Worm (Caenorhabditis elegans) whole organism, early embryonic: ENCODE measurements around the gene sluh-7.

Experiments used
- B0310.2 ChIP-seq: sonication (generic microtip); optimal IDR thresholded peaks from 2 replicates; lab custom pipeline; 2016; ENCODE audit warnings: mild to moderate bottlenecking, missing genetic modification characterization, missing compliant biosample characterization
- F13C5.2 ChIP-seq: sonication (generic microtip); optimal IDR thresholded peaks from 2 replicates; lab custom pipeline; 2017; ENCODE audit warnings: mild to moderate bottlenecking, missing genetic modification characterization, inconsistent platforms, missing compliant biosample characterization
- aly-1 ChIP-seq: sonication (generic microtip); optimal IDR thresholded peaks from 2 replicates; lab custom pipeline; 2016; ENCODE audit warnings: missing genetic modification characterization, missing compliant biosample characterization
- ama-1 ChIP-seq: fragments of 150-350 bp; optimal IDR thresholded peaks from 2 replicates; lab custom pipeline; 2014
- ceh-13 ChIP-seq: fragments of 200-800 bp; sonication (Bioruptor generic); optimal IDR thresholded peaks from 2 replicates; lab custom pipeline; 2018; ENCODE audit warnings: mild to moderate bottlenecking, missing genetic modification characterization, missing compliant biosample characterization
- ceh-36 ChIP-seq: sonication (generic microtip); optimal IDR thresholded peaks from 2 replicates; lab custom pipeline; 2016; ENCODE audit warnings: missing genetic modification characterization, inconsistent platforms, missing compliant biosample characterization
- ets-7 ChIP-seq: sonication (generic microtip); optimal IDR thresholded peaks from 2 replicates; lab custom pipeline; 2016; ENCODE audit warnings: missing genotype, missing genetic modification characterization, missing compliant biosample characterization
- flt-1 ChIP-seq: fragments of 200-800 bp; sonication (Bioruptor generic); IDR thresholded peaks from 2 replicates; pipeline ENCODE4 v1.3.6; 2022; ENCODE audit warnings: missing genetic modification characterization, missing compliant biosample characterization
- hmbx-1 ChIP-seq: sonication (generic microtip); optimal IDR thresholded peaks from 2 replicates; lab custom pipeline; 2016; ENCODE audit warnings: mild to moderate bottlenecking, missing genetic modification characterization, missing compliant biosample characterization
- hmg-4 ChIP-seq: fragments of 200-800 bp; sonication (Bioruptor generic); optimal IDR thresholded peaks from 2 replicates; lab custom pipeline; 2018; ENCODE audit warnings: mild to moderate bottlenecking, missing genetic modification characterization, missing compliant biosample characterization
- hnd-1 ChIP-seq: sonication (generic microtip); optimal IDR thresholded peaks from 2 replicates; lab custom pipeline; 2016; ENCODE audit warnings: missing genetic modification characterization, missing compliant biosample characterization
- pes-1 ChIP-seq: fragments of 200-800 bp; sonication (Bioruptor generic); IDR thresholded peaks from 2 replicates; pipeline ENCODE4 v1.3.6; 2022; ENCODE audit warnings: missing genetic modification reagents, missing genetic modification characterization, missing compliant biosample characterization
- scrt-1 ChIP-seq: fragments of 200-800 bp; sonication (Bioruptor generic); IDR thresholded peaks from 2 replicates; pipeline ENCODE4 v1.3.6; 2022; ENCODE audit warnings: missing genetic modification characterization, missing compliant biosample characterization
- sea-1 ChIP-seq: fragments of 200-800 bp; sonication (Bioruptor generic); conservative IDR thresholded peaks from 2 replicates; pipeline ENCODE4 v1.3.6; 2022; ENCODE audit warnings: missing genetic modification characterization, missing compliant biosample characterization
- tbx-11 ChIP-seq: fragments of 200-800 bp; sonication (Bioruptor generic); IDR thresholded peaks from 2 replicates; pipeline ENCODE4 v1.3.6; 2022; ENCODE audit warnings: missing genetic modification characterization, missing compliant biosample characterization
- tbx-37 ChIP-seq: fragments of 200-800 bp; sonication (Bioruptor generic); conservative IDR thresholded peaks from 2 replicates; pipeline ENCODE4 v1.3.6; 2022; ENCODE audit warnings: missing genetic modification reagents, missing genetic modification characterization, missing compliant biosample characterization
- tra-4 ChIP-seq: sonication (generic microtip); optimal IDR thresholded peaks from 2 replicates; lab custom pipeline; 2017; ENCODE audit warnings: missing genetic modification characterization, missing compliant biosample characterization

Gene sluh-7

DNA sequence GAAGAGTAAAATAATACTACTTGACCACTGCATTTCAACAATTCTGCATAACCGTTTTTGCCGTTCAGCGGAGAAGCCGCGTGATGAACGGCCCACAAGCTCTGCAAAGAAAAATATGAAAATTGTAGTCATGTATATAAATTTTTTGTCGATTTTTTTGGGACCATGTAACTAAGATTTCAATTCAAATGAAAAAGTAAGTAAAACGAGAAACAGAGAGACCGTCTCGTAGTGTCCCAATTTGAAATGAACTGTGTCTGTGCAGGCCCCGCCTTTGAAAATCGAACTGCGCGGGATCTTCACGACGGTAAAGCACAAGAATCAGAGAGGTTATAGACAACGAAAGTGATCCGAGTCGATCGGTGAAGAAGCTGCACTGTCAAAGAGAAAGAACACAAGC, 23.6 kb downstream of the sluh-7 start, which contains the start of gene crm-1:
crm-1 (minus strand) TSS at position 101 of the 400 bp plus-strand sequence.
- TF ChIP-seq F13C5.2 (tag; lab: Kevin White, UChicago) (no peak), B0310.2 (no peak), tbx-37 (GFP tag; lab: Robert Waterston, UW) (no peak), hnd-1 (tag; lab: Kevin White, UChicago) (no peak), tbx-11 (GFP tag; lab: Robert Waterston, UW) (no peak), hmbx-1 (tag; lab: Kevin White, UChicago) (no peak), flt-1 (no peak), ets-7 (tag; lab: Kevin White, UChicago) (no peak)

- TF ChIP-seq hnd-1 (tag; lab: Kevin White, UChicago) (no peak), hmbx-1 (tag; lab: Kevin White, UChicago) (no peak), hmg-4 (GFP tag; lab: Kevin White, UChicago) (no peak), ama-1 (lab: Kevin White, UChicago) (no peak), pes-1 (GFP tag; lab: Robert Waterston, UW) (no peak), tbx-11 (GFP tag; lab: Robert Waterston, UW) (no peak), scrt-1 (GFP tag; lab: Robert Waterston, UW) (no peak), aly-1 (tag; lab: Kevin White, UChicago) (no peak), B0310.2 (no peak), ets-7 (tag; lab: Kevin White, UChicago) (no peak), flt-1 (no peak), sea-1 (GFP tag; lab: Robert Waterston, UW) (no peak), ceh-13 (no peak)
Observed at ce11 chrV:10328080-10328479, 27.5 kb downstream of the sluh-7 start.

- no peak for TF ChIP-seq aly-1 (tag; lab: Kevin White, UChicago)
- TF ChIP-seq ets-7 (tag; lab: Kevin White, UChicago) = no peak
- TF ChIP-seq ceh-13 = no peak
- TF ChIP-seq tbx-37 (GFP tag; lab: Robert Waterston, UW) = no peak
- no peak for TF ChIP-seq tbx-11 (GFP tag; lab: Robert Waterston, UW)
- no peak for TF ChIP-seq hmbx-1 (tag; lab: Kevin White, UChicago)
- no peak for TF ChIP-seq ama-1 (lab: Kevin White, UChicago)
- no peak for TF ChIP-seq B0310.2
- no peak for TF ChIP-seq pes-1 (GFP tag; lab: Robert Waterston, UW)
- TF ChIP-seq ceh-36 = no peak
- TF ChIP-seq sea-1 (GFP tag; lab: Robert Waterston, UW) = no peak
- no peak for TF ChIP-seq tra-4 (tag; lab: Kevin White, UChicago)
- no peak for TF ChIP-seq hnd-1 (tag; lab: Kevin White, UChicago)
- no peak for TF ChIP-seq hmg-4 (GFP tag; lab: Kevin White, UChicago)
Observed at ce11 chrV:10323537-10323936, 32.1 kb downstream of the sluh-7 start.

DNA sequence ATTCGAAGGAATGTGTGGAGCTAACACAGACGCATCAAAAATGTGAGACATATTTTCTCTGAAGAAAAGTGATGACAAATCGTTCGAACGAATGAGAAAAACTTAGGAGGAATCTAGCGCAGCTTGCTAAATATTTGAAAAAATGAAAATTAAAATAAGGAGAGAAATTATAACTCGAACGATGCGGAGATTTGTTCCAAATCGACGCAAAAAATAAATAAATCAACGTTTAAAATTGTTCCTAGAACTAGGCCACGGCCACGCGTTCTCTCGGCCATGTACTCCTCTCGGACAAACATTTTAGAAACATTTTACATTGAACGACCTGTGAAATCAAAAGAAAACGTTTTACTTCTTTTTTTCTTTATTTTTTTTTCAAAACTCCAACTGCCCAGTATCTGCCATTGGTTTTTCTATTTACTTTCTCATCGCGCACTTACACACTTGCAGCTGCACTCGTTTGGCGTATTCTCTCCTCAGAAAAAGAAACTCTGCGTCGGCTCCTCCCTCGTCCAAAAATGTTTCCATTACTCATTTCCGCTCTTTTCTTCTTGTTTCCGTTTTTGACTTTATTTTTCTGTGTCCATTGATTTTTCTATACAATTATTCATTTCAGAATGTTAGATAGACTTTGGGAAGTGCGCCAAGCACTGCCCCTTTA, 35.4 kb downstream of the sluh-7 start, which contains the start of the genes gna-1 and B0024.13:
gna-1 (minus strand) TSS at position 51 of the 661 bp plus-strand sequence.
B0024.13 (plus strand) TSS at position 611 of the 661 bp plus-strand sequence.
- TF ChIP-seq scrt-1 (GFP tag; lab: Robert Waterston, UW) = no peak
- peak; percentile 8 for TF ChIP-seq aly-1 (tag; lab: Kevin White, UChicago)
- TF ChIP-seq tbx-37 (GFP tag; lab: Robert Waterston, UW) = peak; percentile 41; the same call in 1 of the 2 replicates

DNA sequence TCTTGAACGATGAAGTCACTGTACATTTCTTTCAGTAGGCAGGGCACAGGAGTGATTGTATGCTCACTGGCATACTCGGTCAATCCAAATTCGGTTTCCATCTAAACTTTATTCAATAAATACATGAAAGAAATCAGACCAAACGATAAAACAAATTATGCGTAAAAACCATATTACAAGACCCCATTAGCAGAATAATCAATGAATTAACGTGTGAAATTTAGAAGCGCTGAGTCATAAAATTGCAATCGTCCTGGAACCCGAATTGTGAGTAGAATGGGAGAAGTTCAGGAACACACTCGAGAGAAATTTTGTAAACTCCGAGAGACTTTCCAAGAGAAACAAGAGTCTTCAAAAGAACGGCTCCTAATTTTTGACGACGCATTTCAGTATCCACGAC, 36.2 kb downstream of the sluh-7 start, which contains the start of gene B0024.11:
B0024.11 (minus strand) TSS at position 101 of the 400 bp plus-strand sequence.
- TF ChIP-seq B0310.2 = no peak
- no peak for TF ChIP-seq tbx-11 (GFP tag; lab: Robert Waterston, UW)
- TF ChIP-seq ama-1 (lab: Kevin White, UChicago) = no peak
- no peak for TF ChIP-seq hnd-1 (tag; lab: Kevin White, UChicago)
- no peak for TF ChIP-seq ets-7 (tag; lab: Kevin White, UChicago)
- TF ChIP-seq tbx-37 (GFP tag; lab: Robert Waterston, UW) = no peak
- TF ChIP-seq sea-1 (GFP tag; lab: Robert Waterston, UW) = no peak
- TF ChIP-seq hmg-4 (GFP tag; lab: Kevin White, UChicago) = no peak
- no peak for TF ChIP-seq flt-1
- no peak for TF ChIP-seq ceh-13
- no peak for TF ChIP-seq tra-4 (tag; lab: Kevin White, UChicago)
- no peak for TF ChIP-seq aly-1 (tag; lab: Kevin White, UChicago)
- no peak for TF ChIP-seq F13C5.2 (tag; lab: Kevin White, UChicago)
- no peak for TF ChIP-seq ceh-36
- TF ChIP-seq scrt-1 (GFP tag; lab: Robert Waterston, UW) = no peak
- no peak for TF ChIP-seq hmbx-1 (tag; lab: Kevin White, UChicago)
- TF ChIP-seq pes-1 (GFP tag; lab: Robert Waterston, UW) = no peak

DNA sequence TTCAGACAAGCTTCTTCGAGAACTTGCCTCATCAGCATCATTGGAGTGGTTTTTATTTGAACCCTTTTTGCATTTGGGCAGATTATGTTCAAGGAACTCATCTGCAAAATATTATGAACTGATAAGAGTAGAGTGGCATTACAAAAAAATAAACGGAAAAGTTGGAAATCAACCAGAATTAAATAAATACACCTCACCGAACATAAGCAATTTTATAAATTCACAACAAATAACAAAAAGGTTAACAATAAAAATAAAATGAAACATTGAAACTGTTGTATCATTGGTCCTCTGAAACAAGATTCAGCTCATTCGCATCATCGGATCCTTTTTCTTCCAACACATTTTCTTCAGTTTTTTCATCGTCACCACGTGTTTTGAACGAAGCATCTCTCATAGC, 38.3 kb downstream of the sluh-7 start, which contains the start of gene asps-1:
asps-1 (minus strand) TSS at position 101 of the 400 bp plus-strand sequence.
- TF ChIP-seq tbx-37 (GFP tag; lab: Robert Waterston, UW) (no peak), F13C5.2 (tag; lab: Kevin White, UChicago) (no peak), hmg-4 (GFP tag; lab: Kevin White, UChicago) (no peak), ceh-13 (no peak), tbx-11 (GFP tag; lab: Robert Waterston, UW) (no peak), tra-4 (tag; lab: Kevin White, UChicago) (no peak), pes-1 (GFP tag; lab: Robert Waterston, UW) (no peak), ceh-36 (no peak), aly-1 (tag; lab: Kevin White, UChicago) (no peak), ama-1 (lab: Kevin White, UChicago) (no peak), sea-1 (GFP tag; lab: Robert Waterston, UW) (no peak), ets-7 (tag; lab: Kevin White, UChicago) (no peak), scrt-1 (GFP tag; lab: Robert Waterston, UW) (no peak), hmbx-1 (tag; lab: Kevin White, UChicago) (no peak), hnd-1 (tag; lab: Kevin White, UChicago) (no peak), B0310.2 (no peak), flt-1 (no peak)
